Worm (Caenorhabditis elegans) whole organism, dauer: ENCODE measurements around the gene pat-2.

ENCODE experiments used
- unc-62 ChIP-seq: sonication (generic microtip); optimal IDR thresholded peaks from 2 replicates; lab custom pipeline; 2017; ENCODE audit warnings: missing biosample characterization, missing genetic modification reagents, missing genetic modification characterization

pat-2 gene

DNA sequence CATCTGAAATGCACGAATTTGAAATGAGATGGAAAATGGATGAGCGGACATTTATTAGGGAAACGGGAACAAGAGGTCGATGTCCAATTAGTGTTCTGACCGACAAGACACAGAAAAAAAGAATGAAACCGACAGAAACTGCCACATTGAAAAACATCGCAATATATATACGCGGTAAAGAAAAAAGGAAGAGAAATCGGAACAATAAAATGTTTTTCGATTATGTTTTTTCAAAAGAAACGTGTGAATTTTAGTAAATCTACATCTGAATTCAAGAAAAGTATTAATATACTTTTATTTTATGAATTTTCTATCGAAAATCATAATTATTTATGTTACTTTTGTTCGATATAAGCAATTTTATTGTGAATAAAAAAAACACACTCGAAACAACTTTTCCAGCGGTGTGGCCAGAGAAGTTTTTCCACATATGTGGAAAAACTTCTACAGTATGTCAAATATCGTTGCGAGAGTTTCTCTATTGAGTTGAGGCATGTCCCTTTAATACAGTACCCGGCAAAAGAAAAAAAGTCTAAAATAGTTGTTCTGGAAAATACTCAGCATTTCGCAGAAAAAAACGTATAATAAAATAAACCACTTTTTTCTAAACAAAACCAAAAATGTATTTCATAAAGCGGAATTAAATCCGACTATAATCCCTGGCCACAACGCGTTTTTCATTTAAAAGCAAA lies 12.5 kb downstream of the pat-2 start, which contains the start of gene F44E2.10:
F44E2.10 (minus strand) TSS at position 51 of the 692 bp plus-strand sequence.
- TF ChIP-seq unc-62: no peak

DNA sequence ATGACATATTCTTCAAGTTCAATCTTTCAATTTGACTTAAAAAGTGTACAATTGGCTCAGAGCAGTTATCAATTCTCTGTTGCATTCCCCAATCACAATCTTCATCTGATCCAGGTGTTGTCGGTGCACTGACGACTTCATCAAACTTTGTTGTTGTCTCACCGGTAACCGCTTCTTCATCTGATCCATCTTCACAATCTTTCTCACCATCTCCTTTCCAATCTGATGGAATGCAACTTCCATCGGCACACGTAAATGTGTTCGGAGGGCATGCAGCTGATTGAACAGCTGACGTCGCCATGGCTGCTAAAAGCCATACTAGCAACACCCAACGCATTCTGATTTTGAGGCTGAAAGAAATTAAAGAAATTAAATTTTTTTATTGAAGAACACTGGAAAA lies 19.4 kb downstream of the pat-2 start, which contains the start of gene F44E2.4:
F44E2.4 (minus strand) TSS at position 350 of the 400 bp plus-strand sequence.
- TF ChIP-seq unc-62: no peak

DNA sequence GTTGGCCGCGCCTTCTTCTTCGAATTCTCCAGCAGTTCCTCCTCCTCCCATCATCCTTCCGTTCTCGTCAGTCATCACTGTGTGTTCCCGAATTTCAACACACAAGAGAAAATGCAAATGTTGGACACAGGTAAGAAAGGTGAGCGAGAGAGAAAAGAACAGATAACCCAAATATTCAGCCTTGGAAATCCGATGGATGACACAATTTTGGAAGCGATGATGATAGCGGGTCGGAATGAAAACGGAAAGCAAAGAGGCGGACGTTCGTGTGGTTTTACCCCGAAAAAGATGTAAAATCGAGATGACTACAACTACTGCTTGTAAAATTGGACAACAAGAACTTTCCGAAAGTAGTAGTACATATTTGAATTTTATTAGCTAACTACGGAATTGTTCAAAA lies 21.1 kb downstream of the pat-2 start:
- no peak for TF ChIP-seq unc-62

DNA sequence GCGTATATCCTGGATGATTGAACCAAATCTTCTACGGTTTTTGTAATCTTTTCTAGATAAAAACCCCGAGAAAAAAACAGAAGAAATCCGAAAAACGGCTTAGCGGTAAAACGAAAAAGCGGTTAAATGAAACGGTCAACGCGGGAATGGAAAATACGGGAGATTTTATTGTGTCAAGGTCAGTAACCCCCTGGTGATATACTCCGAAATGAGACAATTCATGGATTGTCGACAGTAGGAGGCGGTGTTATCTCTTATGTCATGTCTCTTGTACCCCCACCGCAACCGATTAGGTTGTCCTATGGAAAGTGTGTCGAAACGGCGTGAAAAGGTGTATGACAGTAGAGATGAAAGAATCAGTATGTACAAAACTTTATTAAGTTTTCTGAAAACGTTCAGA lies 25.4 kb downstream of the pat-2 start:
- no peak for TF ChIP-seq unc-62

DNA sequence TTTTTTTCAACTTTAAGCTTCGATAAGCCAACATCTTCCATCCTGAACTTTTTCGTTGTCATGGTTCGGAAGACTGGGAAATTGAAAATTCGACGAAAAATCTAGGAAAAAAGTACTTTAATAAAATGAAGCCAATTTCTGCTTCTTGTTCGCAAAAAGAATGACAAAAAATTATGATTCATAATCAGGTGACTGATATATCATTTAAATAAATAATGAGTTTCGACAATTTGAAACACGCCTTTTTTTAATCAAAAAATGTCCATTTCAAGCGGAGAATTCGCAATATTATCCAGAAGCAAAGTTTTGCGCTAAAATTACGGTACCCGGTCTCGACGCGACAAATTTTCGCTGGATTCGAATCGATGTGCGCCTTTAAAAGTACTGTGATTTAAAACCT lies 26.4 kb downstream of the pat-2 start, which contains the start of gene F44E2.6:
F44E2.6 (minus strand) TSS at position 101 of the 400 bp plus-strand sequence.
- no peak for TF ChIP-seq unc-62

DNA sequence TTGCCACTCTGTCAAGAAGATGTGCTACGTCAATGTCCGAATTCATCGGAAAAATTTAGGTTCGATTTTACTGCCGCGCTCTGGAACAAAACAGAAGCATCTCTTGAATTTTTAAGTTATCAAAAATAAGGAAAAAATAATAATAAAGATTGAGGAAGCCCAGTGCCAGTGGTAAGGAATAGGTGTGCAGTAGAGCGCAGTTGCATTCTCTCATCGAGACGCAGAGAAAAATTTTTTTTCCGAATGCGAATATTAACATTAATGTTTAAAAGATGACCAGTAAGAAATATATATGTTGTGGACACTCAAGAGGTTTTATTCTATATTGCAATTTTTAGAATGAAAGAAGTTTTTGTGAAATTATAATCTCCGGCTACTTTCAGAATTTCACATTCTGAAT lies 29.0 kb downstream of the pat-2 start:
- no peak for TF ChIP-seq unc-62

DNA sequence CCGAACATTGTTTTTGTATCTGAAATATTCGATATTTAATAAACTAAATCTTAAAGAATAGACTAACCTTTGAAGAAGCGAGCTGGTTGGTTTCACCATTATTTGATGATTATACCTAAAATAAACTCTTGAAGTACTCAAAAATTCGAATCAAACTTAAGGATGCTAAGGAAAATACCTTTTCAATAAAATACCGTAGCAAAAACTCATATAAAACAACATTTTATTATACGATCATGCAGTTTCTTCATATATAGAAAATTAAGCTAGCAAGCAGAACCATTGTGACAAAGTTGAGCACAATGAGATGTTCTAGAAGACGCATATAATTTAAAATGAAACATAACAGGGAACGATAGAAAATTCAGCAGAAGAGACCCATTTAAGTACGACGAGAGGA lies 29.7 kb downstream of the pat-2 start, which contains the start of gene F44E2.7:
F44E2.7 (minus strand) TSS at position 101 of the 400 bp plus-strand sequence.
- TF ChIP-seq unc-62: no peak

DNA sequence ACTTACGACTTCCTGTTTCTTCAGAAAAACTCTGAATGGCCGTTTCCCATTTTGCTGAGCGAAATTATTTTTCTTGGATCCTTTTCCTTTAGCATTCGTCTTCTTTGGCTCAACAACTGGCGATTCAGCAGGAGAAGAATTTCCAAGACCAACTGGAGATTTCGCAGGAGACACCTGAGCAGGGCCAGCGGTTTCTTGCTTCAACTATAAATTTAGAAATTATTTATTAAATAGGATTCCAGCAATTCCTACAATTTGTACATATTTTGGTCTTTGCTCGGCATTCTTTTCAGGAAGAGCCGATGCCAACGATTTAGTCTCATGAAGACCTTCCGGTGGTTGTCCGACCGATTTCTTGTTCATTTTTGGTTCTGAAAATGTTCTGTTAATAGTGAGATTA lies 30.8 kb downstream of the pat-2 start, which contains the start of gene F44E2.8:
F44E2.8 (minus strand) TSS at position 371 of the 400 bp plus-strand sequence.
- TF ChIP-seq unc-62: no peak

DNA sequence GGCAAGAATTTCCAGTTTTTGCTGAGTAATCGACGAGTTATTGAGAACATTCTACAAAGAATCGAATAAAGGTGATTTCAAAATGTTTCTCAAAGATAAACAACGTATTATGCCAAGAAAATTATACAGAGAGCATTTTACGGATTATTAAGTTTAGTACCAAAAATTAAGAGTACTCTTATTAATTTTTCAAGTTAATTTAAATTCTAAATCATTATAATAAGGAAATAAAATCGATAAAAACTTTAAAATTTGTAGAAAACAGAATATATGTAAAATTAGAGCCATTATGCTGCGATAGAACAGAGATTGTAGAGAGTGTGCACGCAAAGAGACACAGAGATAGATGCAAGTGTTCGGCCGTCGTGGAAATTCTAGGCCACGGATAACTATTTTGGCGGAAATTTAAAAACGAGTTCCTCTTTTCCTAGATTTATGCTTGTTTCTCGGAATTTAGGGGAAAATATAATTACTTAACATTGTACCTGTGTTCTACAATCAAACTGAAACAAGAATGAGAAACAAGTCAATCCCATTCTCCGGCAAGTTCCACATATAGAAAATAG lies 31.9 kb downstream of the pat-2 start, which contains the start of gene F44E2.9:
F44E2.9 (minus strand) TSS at position 51 of the 566 bp plus-strand sequence.
- no peak for TF ChIP-seq unc-62

DNA sequence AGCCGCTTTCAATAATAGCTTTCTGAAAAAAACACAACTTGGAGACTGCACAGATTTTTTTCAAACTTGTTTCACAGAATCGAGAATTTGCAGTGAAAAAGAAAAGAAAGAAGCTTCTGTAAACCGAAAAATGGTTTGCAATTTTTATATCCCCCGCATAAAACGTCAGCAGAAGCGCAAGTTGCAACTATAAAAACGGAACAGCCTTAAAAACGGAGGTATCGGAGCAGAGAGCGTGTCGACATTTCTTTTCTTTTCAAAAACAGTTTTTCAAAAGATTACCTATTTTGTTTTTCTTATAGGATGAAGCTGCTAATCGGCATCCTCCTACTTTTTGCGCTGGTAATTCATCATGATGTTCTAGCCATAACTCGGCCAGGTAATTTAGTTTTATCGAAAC lies 33.3 kb downstream of the pat-2 start, which contains the start of gene plg-1:
plg-1 (plus strand) TSS at position 301 of the 400 bp plus-strand sequence.
- TF ChIP-seq unc-62: no peak

DNA sequence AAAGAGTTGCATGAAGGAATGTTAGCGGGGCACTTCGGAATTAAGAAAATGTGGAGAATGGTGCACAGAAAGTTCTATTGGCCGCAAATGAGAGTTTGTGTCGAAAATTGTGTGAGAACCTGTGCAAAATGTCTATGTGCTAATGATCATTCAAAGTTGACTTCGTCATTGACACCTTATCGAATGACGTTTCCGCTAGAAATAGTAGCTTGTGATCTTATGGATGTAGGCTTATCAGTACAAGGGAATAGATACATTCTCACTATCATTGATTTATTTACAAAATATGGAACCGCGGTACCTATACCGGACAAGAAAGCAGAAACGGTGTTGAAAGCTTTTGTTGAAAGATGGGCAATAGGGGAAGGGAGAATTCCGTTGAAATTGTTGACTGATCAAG lies 39.8 kb downstream of the pat-2 start:
- TF ChIP-seq unc-62: no peak

DNA sequence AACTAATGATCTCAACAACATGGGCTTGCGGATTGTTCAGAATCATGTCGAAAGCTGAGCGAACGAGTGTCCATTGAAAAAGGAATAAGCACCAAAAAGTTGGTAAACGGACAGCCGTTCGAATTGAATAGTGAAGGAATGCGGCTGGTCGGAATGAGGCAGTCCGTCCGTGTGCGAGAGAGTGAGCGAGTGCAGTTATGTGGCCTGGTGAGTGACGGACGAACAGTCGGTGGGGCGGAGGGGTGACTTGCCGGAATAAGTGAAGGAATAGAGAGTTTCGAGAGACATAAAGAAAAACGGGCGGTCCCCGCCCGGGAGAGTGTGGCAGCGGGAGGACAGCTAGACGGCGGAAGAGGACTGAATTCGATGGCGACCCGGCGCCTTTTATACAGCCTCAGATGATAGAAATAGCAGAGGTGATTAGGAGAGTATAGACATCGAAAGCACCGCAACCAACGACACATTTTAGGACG lies 46.6 kb downstream of the pat-2 start:
- no peak for TF ChIP-seq unc-62

DNA sequence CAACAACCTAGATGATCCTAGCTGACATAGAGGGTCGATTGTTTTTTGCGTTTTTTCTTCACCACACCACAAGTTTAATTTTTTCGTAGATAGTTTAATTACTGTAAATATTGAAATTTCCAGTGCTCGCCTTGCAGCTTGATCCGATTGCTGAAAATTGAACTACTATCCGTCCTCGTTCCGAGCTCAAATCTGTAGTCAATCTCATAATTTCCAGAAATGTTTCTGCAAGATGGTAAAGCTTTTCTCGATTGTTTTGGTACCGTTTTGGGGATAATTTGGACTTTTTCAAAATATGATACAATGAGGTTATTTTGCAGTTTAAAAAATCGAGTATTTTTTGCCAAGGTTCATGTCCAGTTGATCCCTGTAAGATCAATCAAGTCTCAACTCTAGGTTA lies 47.3 kb downstream of the pat-2 start:
- no peak for TF ChIP-seq unc-62

DNA sequence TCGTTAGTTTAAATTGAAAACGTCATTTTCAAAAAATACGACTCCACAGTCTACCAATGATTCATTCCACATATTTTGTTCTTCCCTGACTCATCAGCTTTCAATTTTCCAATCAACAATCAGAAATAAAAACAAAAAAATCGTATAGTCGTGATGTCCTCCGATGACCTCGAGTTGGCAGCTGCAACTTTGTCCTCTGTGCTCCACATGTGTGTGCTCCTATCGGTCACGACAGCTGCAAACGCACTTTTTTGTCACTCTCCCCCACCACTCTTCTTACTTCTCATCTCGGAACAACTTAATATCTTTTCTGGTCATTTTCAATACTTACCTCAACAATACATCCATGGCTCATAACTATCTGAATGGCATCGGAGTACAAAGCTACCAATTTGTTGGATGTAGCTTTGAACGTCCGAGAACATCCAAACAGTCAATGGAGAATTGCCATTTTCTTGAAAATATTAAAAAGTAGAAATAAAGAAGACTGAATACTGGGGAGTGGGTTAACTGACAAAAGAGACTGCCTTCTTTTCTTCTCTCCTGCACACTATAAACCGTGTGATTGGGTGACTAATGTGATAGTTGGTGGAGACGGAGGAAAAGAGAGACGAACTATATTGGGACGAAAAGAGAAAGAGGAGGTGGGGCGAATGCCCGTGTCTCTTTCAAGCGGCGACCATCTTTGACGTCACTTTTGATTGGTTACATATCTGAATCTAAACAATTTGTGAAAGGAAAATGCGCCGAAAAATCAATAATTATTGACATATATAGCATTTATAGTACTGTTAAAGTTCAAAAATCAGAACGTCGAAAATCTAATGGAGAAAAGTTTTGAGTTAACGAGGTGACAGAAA lies 48.5 kb downstream of the pat-2 start:
- no peak for TF ChIP-seq unc-62

DNA sequence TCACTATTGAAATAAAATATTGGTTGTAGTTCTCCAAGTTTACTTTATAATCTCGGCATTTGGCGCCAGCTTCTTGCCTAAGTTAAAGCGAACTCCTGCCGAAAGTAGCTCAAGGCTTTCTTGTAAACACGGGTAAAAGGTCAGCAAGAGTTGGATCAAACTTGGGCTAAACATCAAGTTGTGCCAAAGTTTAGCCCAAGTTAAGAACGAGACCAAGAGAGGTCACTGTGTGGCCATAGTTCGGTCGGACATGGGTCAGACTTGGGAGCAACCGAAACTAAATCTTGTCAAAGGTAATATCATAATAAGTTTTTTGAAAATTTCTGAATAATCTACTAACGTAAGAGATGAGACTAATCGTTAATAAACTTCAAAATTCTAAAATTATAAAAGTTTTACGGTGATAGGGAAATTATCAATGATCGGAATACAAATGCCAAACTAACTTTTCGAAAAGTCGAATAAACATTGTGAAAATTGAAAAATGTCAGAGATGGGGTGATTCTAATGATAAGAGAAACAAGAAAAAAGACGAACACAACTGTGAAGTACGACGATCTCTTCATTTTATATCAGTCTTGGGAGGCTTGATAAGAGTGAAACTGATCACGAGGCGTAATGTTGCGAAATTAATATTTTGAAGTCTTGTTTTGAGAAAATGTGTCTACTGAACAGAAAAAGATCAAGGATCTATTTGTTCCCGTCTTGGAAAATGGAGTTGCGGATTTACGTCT lies 49.4 kb downstream of the pat-2 start:
- TF ChIP-seq unc-62: no peak

DNA sequence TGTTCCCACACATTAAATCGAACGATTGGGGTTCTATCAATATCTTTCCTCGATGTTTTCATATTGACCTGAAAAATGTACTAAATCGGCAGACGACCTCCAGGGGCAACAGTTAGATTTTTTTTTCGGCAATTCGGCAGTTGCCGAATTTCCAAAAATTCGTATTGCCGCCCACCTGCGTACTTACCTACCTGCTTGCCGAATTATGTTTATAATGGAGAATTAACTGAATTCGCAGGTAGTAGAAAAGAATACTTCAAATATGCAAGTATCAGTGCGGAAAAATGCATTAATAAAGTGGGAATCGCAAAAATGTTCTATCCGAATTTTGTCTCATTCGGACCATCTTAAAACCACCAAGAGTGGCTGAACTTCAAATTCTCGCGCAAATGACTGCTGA lies 51.0 kb downstream of the pat-2 start:
- no peak for TF ChIP-seq unc-62
